Fruit fly (Drosophila melanogaster) whole organism, prepupa: ENCODE measurements around the gene Spn.

Experiments
- CG10631 ChIP-seq: fragments of 200-800 bp; sonication (Bioruptor generic); optimal IDR thresholded peaks from 2 replicates; lab custom pipeline; 2016; ENCODE audit warnings: missing biosample characterization, missing genetic modification characterization
- CG11762 ChIP-seq: fragments of 200-800 bp; sonication (Bioruptor generic); optimal IDR thresholded peaks from 3 replicates; lab custom pipeline; 2016; ENCODE audit warnings: missing biosample characterization, missing genetic modification characterization; ENCODE audit not compliant: insufficient read depth
- CG11902 ChIP-seq: fragments of 200-800 bp; sonication (Bioruptor generic); optimal IDR thresholded peaks from 3 replicates; lab custom pipeline; 2016; ENCODE audit warnings: missing biosample characterization, missing genetic modification characterization
- CG1621 ChIP-seq: fragments of 200-800 bp; sonication (Bioruptor generic); optimal IDR thresholded peaks from 3 replicates; lab custom pipeline; 2018; ENCODE audit warnings: missing biosample characterization, mild to moderate bottlenecking, missing genetic modification characterization
- CG16779 ChIP-seq: fragments of 200-800 bp; sonication (Bioruptor generic); optimal IDR thresholded peaks from 3 replicates; lab custom pipeline; 2017; ENCODE audit warnings: missing biosample characterization, mild to moderate bottlenecking, missing genetic modification characterization
- CG32006 ChIP-seq: fragments of 200-800 bp; sonication (Bioruptor generic); optimal IDR thresholded peaks from 3 replicates; lab custom pipeline; 2017; ENCODE audit warnings: missing biosample characterization, mild to moderate bottlenecking, missing genetic modification characterization
- CG4318 ChIP-seq: fragments of 200-800 bp; sonication (Bioruptor generic); optimal IDR thresholded peaks from 3 replicates; lab custom pipeline; 2017; ENCODE audit warnings: missing biosample characterization, mild to moderate bottlenecking, missing genetic modification characterization
- CG6163 ChIP-seq: fragments of 200-800 bp; sonication (Bioruptor generic); IDR thresholded peaks from 3 replicates; pipeline ENCODE4 v1.3.6; 2022; ENCODE audit warnings: missing biosample characterization, missing genetic modification characterization
- CG6808 ChIP-seq: fragments of 200-800 bp; sonication (Bioruptor generic); optimal IDR thresholded peaks from 3 replicates; lab custom pipeline; 2017; ENCODE audit warnings: missing biosample characterization, missing genetic modification characterization, mild to moderate bottlenecking, moderate library complexity, missing genetic modification reagents
- CG6854 ChIP-seq: fragments of 200-800 bp; sonication (Bioruptor generic); optimal IDR thresholded peaks from 2 replicates; lab custom pipeline; 2017; ENCODE audit warnings: missing biosample characterization, mild to moderate bottlenecking, missing genetic modification characterization
- CG7368 ChIP-seq: fragments of 200-800 bp; sonication (Bioruptor generic); optimal IDR thresholded peaks from 3 replicates; lab custom pipeline; 2016; ENCODE audit warnings: missing biosample characterization, missing genetic modification characterization
- CG8119 ChIP-seq: fragments of 200-800 bp; sonication (Bioruptor generic); IDR thresholded peaks from 3 replicates; pipeline ENCODE4 v1.3.6; 2022; ENCODE audit warnings: missing biosample characterization, missing genetic modification characterization
- CG8632 ChIP-seq: fragments of 200-800 bp; sonication (Bioruptor generic); optimal IDR thresholded peaks from 3 replicates; lab custom pipeline; 2016; ENCODE audit warnings: missing biosample characterization, missing genetic modification characterization
- CG9139 ChIP-seq: fragments of 200-800 bp; sonication (Bioruptor generic); optimal IDR thresholded peaks from 3 replicates; lab custom pipeline; 2017; ENCODE audit warnings: missing biosample characterization, mild to moderate bottlenecking, missing genetic modification characterization
- Eip75B ChIP-seq: fragments of 200-800 bp; sonication (Bioruptor generic); optimal IDR thresholded peaks from 3 replicates; lab custom pipeline; 2016; ENCODE audit warnings: missing biosample characterization, missing genetic modification characterization
- Eip78C ChIP-seq: fragments of 200-800 bp; sonication (Bioruptor generic); peaks from one replicate; lab custom pipeline; 2016; ENCODE audit warnings: missing biosample characterization, missing genetic modification characterization
- Ets21C ChIP-seq: fragments of 200-800 bp; sonication (Bioruptor generic); optimal IDR thresholded peaks from 3 replicates; lab custom pipeline; 2016; ENCODE audit warnings: missing biosample characterization, missing genetic modification characterization
- Gug ChIP-seq: fragments of 200-800 bp; sonication (Bioruptor generic); IDR thresholded peaks from 2 replicates; pipeline ENCODE4 v1.3.6; 2022; ENCODE audit warnings: missing biosample characterization, missing genetic modification characterization
- Hr38 ChIP-seq: sonication (Bioruptor generic); optimal IDR thresholded peaks from 2 replicates; lab custom pipeline; 2016; ENCODE audit warnings: missing biosample characterization, missing genetic modification characterization
- Hr4 ChIP-seq: fragments of 200-800 bp; sonication (Bioruptor generic); optimal IDR thresholded peaks from 3 replicates; lab custom pipeline; 2016; ENCODE audit warnings: missing biosample characterization, missing genetic modification characterization
- Met ChIP-seq: fragments of 200-800 bp; sonication (Bioruptor generic); optimal IDR thresholded peaks from 3 replicates; lab custom pipeline; 2016; ENCODE audit warnings: missing biosample characterization, missing genetic modification characterization
- OdsH ChIP-seq: fragments of 200-800 bp; sonication (Bioruptor generic); optimal IDR thresholded peaks from 3 replicates; lab custom pipeline; 2016; ENCODE audit warnings: missing biosample characterization, missing genetic modification characterization
- Smox ChIP-seq: fragments of 200-800 bp; sonication (Bioruptor generic); optimal IDR thresholded peaks from 3 replicates; lab custom pipeline; 2016; ENCODE audit warnings: missing biosample characterization, missing genetic modification characterization
- Sox102F ChIP-seq: fragments of 200-800 bp; sonication (Bioruptor generic); optimal IDR thresholded peaks from 2 replicates; lab custom pipeline; 2016; ENCODE audit warnings: missing biosample characterization, mild to moderate bottlenecking, missing genetic modification characterization
- achi ChIP-seq: fragments of 200-800 bp; sonication (Bioruptor generic); optimal IDR thresholded peaks from 3 replicates; lab custom pipeline; 2016; ENCODE audit warnings: missing biosample characterization, missing genetic modification characterization
- acj6 ChIP-seq: fragments of 200-800 bp; sonication (Bioruptor generic); optimal IDR thresholded peaks from 3 replicates; lab custom pipeline; 2016; ENCODE audit warnings: missing biosample characterization, missing genetic modification characterization
- cyc ChIP-seq: fragments of 200-800 bp; sonication (Bioruptor generic); optimal IDR thresholded peaks from 3 replicates; lab custom pipeline; 2016; ENCODE audit warnings: missing biosample characterization, missing genetic modification characterization
- dac ChIP-seq: fragments of 200-800 bp; sonication (Bioruptor generic); optimal IDR thresholded peaks from 2 replicates; lab custom pipeline; 2017; ENCODE audit warnings: missing biosample characterization, mild to moderate bottlenecking, missing genetic modification characterization
- dsx ChIP-seq: fragments of 200-800 bp; optimal IDR thresholded peaks from 3 replicates; lab custom pipeline; 2019; ENCODE audit warnings: missing biosample characterization, mild to moderate bottlenecking, missing genetic modification characterization, moderate library complexity; ENCODE audit not compliant: poor library complexity, severe bottlenecking
- fd59A ChIP-seq: fragments of 200-800 bp; sonication (Bioruptor generic); optimal IDR thresholded peaks from 2 replicates; lab custom pipeline; 2017; ENCODE audit warnings: missing biosample characterization, mild to moderate bottlenecking, missing genetic modification characterization, missing genetic modification reagents
- fd85E ChIP-seq: fragments of 200-800 bp; sonication (Bioruptor generic); optimal IDR thresholded peaks from 3 replicates; lab custom pipeline; 2016; ENCODE audit warnings: missing biosample characterization, missing genetic modification characterization
- fkh ChIP-seq: fragments of 200-800 bp; sonication (Bioruptor generic); optimal IDR thresholded peaks from 3 replicates; lab custom pipeline; 2017; ENCODE audit warnings: missing biosample characterization, mild to moderate bottlenecking, missing genetic modification characterization, moderate library complexity
- net ChIP-seq: fragments of 200-800 bp; sonication (Bioruptor generic); optimal IDR thresholded peaks from 3 replicates; lab custom pipeline; 2016; ENCODE audit warnings: missing biosample characterization, missing genetic modification characterization
- pdm3 ChIP-seq: fragments of 200-800 bp; sonication (Bioruptor generic); optimal IDR thresholded peaks from 3 replicates; lab custom pipeline; 2016; ENCODE audit warnings: missing biosample characterization, missing genetic modification characterization
- spab ChIP-seq: fragments of 200-800 bp; sonication (Bioruptor generic); optimal IDR thresholded peaks from 2 replicates; lab custom pipeline; 2017; ENCODE audit warnings: missing biosample characterization, mild to moderate bottlenecking, missing genetic modification characterization, missing genetic modification reagents
- ss ChIP-seq, 2 experiments: fragments of 200-800 bp; sonication (Bioruptor generic); optimal IDR thresholded peaks; 2 replicates in 1 of 2; 3 replicates in 1 of 2; lab custom pipeline; 2017 to 2018; ENCODE audit warnings: mild to moderate bottlenecking in 2 of 2, missing biosample characterization in 2 of 2, missing genetic modification characterization in 2 of 2, moderate library complexity in 1 of 2
- svp ChIP-seq: fragments of 200-800 bp; sonication (Bioruptor generic); peaks from one replicate; lab custom pipeline; 2016; ENCODE audit warnings: missing biosample characterization, missing genetic modification characterization
- topi ChIP-seq: fragments of 200-800 bp; sonication (Bioruptor generic); optimal IDR thresholded peaks from 3 replicates; lab custom pipeline; 2016; ENCODE audit warnings: missing biosample characterization, missing genetic modification characterization

Spn gene

DNA sequence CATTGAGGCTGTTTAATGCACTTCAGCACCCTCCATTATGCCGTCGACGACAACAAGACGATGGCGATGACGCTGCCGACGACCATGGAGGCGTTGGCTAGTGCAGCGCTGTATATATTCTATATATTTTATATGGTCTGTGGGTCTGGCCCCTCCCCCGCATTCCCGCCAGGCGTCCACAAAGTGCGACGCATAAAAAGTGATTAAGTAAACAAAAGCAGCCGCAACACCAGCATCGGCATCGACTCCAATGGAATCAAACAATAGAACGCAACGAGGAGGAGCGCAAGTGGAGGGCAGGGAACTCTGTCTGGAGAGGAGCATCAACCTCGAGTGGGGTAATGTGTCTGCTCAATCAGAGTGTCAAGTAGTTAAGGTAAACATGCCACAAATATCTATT, 14.2 kb upstream of the Spn start (continued):
- TF ChIP-seq fkh (GFP tag; lab: Kevin White, UChicago) (no peak), svp (peak; percentile 47), Smox (no peak), Sox102F (GFP tag; lab: Kevin White, UChicago) (no peak), CG32006 (GFP tag; lab: Kevin White, UChicago) (no peak), CG11762 (GFP tag; lab: Kevin White, UChicago) (no peak), CG11902 (GFP tag; lab: Kevin White, UChicago) (no peak)

dm6 chr3L:2567050-2567609, 13.0 kb upstream of the Spn start:
- TF ChIP-seq CG6808 (GFP tag; lab: Kevin White, UChicago): peak; percentile 67
- TF ChIP-seq ss (GFP tag; optimal IDR thresholded peaks at IDR 0.05; lab: Kevin White, UChicago): peak; percentile 28 to 46
- no peak for TF ChIP-seq CG8119 (GFP tag; lab: Robert Waterston, UW)
- no peak for TF ChIP-seq Ets21C (GFP tag; lab: Kevin White, UChicago)
- no peak for TF ChIP-seq Hr4
- peak; percentile 83 for TF ChIP-seq svp
- TF ChIP-seq cyc: no peak
- no peak for TF ChIP-seq Met
- TF ChIP-seq Eip78C (GFP tag; lab: Kevin White, UChicago): peak; percentile 10
- TF ChIP-seq CG9139 (GFP tag; lab: Kevin White, UChicago): peak; percentile 24
- TF ChIP-seq, all 60 proteins: peak for 5

DNA sequence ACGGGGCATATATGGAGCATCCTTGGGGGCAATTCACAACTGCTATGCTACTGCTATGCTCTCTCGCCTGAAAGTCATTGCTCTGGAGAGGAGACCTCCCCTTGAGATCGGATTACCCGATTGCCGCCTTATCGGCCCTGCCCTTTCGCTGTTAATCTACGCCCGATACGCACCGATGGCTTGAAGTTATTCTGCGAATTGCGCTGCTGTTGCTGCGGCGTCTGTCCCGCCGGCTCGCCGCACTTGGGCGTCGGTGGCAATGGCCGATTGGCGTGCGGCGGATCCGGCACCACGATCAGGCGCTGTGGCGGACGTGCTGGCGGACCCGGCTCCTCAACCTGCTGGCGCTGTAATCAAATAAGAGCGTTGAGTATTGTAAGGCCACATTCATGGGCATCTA, 11.9 kb upstream of the Spn start:
- peak; percentile 96 for TF ChIP-seq svp
- TF ChIP-seq CG6163: 0 out of 3 replicates have a peak, but pooled peaks have one; percentile 21
- no peak for TF ChIP-seq fd85E (GFP tag; lab: Kevin White, UChicago)
- TF ChIP-seq dsx (GFP tag; lab: Kevin White, UChicago): no peak
- no peak for TF ChIP-seq dac (GFP tag; lab: Kevin White, UChicago)
- no peak for TF ChIP-seq CG6854 (GFP tag; lab: Kevin White, UChicago)
- no peak for TF ChIP-seq CG4318 (GFP tag; lab: Kevin White, UChicago)
- no peak for TF ChIP-seq CG1621
- no peak for TF ChIP-seq CG16779 (tag; lab: Kevin White, UChicago)

DNA sequence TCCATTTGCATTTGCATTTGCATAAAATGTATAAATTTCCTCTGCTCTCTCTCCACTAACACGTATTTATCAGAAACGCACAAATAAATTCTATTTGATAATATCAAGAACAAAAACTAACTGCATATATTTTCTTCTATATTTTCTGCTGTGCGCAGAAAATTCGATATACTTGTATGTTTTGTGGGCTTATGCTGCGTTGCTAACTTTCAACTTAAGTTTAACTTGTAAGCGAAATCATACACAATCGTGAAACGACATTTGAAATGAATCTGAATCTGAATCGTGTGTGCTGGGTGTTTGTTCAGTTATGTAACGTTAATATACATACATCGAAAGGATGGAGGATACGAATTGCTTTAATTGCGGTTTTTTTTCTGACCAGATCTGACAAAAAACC, 1.6 kb upstream of the Spn start:
- no peak for TF ChIP-seq CG11762 (GFP tag; lab: Kevin White, UChicago)

DNA sequence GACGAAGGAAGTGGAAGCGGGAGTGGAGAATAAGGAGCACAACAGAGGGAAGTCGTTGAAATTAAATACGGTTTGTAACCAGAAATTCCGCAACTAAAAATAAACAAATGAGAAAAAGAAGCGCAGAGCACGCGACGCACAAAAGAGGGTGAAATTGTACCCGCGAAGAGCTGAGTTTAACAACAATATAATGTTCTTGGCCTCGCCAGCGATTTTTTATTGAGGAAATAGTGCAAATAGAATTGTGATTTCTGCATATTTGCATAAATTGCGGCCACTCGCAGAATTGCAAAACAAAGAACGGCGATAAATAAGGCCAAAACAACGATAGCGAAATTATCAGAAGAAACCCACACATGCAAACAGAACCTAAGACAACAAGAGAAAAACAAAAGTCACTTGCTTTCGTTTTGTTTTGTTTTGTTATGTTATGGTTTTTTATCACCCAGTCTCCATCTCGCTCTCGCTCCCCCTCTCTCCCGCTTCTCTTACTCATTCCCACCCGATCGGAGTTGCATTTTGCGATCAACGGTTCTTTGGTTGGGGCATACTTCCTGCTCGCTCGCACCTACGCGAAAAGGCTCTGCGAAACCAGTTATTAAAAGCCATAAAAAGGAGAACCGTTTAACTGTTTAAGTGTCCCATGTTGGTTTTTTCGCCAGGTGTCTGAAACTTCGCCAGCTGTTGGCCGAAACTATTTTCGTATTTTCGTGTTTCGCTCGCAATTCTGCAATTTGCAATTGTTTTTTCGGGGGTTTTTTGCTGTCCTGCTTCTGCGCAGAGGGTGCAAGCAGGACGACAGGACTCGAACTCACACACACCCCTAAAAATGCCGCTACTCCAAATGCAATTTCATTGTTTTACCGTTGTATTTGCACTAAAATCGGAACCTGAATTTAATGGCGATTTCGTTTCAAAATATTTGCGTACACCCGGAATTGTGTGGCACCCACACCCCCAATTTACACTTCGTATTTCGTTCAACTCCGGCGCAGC, 950 bp downstream of the Spn start:
- TF ChIP-seq net: peak; percentile 50
- TF ChIP-seq OdsH (GFP tag; lab: Kevin White, UChicago): peak; percentile 19
- no peak for TF ChIP-seq CG10631
- no peak for TF ChIP-seq pdm3 (GFP tag; lab: Kevin White, UChicago)
- no peak for TF ChIP-seq Gug
- TF ChIP-seq Sox102F (GFP tag; lab: Kevin White, UChicago): peak; percentile 48
- no peak for TF ChIP-seq fd59A (GFP tag; lab: Kevin White, UChicago)
- no peak for TF ChIP-seq svp
- TF ChIP-seq spab (GFP tag; lab: Kevin White, UChicago): peak; percentile 1
- TF ChIP-seq dac (GFP tag; lab: Kevin White, UChicago): no peak
- peak; percentile 15 for TF ChIP-seq Eip75B
- peak; percentile 53 for TF ChIP-seq dsx (GFP tag; lab: Kevin White, UChicago)
- no peak for TF ChIP-seq cyc
- peak; percentile 41 for TF ChIP-seq CG6854 (GFP tag; lab: Kevin White, UChicago)
- TF ChIP-seq CG4318 (GFP tag; lab: Kevin White, UChicago): no peak
- no peak for TF ChIP-seq achi
- TF ChIP-seq Ets21C (GFP tag; lab: Kevin White, UChicago): no peak
- TF ChIP-seq topi (GFP tag; lab: Kevin White, UChicago): no peak
- TF ChIP-seq CG11902 (GFP tag; lab: Kevin White, UChicago): no peak
- TF ChIP-seq Hr38 (GFP tag; lab: Kevin White, UChicago): no peak
- no peak for TF ChIP-seq CG7368 (GFP tag; lab: Kevin White, UChicago)
- peak; percentile 57 to 71 for TF ChIP-seq ss (GFP tag; optimal IDR thresholded peaks at IDR 0.05; lab: Kevin White, UChicago)
- TF ChIP-seq CG1621: peak; percentile 65
- TF ChIP-seq CG8632 (GFP tag; lab: Kevin White, UChicago): no peak
- TF ChIP-seq CG16779 (tag; lab: Kevin White, UChicago): peak; percentile 77
- TF ChIP-seq Eip78C (GFP tag; lab: Kevin White, UChicago): no peak
- peak; percentile 9 for TF ChIP-seq Met
- no peak for TF ChIP-seq acj6
- peak; percentile 82 for TF ChIP-seq CG9139 (GFP tag; lab: Kevin White, UChicago)
